Worm (Caenorhabditis elegans): ENCODE measurements around the gene orc-5.

ce11 chrIV:10761344-10761743, 27.0 kb upstream of the orc-5 start, which contains the start of gene ugt-54:
- no peak for TF ChIP-seq snpc-4 (tag; optimal IDR thresholded peaks at IDR 0.05)
- TF ChIP-seq nhr-77 (tag; optimal IDR thresholded peaks at IDR 0.05): no peak
- TF ChIP-seq nhr-76 (tag; optimal IDR thresholded peaks at IDR 0.05): no peak
- no peak for TF ChIP-seq lin-39 (tag; optimal IDR thresholded peaks at IDR 0.05)
